Fruit fly (Drosophila melanogaster) whole organism, embryonic: Measurements from ENCODE around the gene CG14088.

Source experiments
- BEAF-32 ChIP-seq: fragments of 200-800 bp; sonication (Bioruptor generic); optimal IDR thresholded peaks from 3 replicates; lab custom pipeline; 2017; ENCODE audit warnings: missing biosample characterization, missing genetic modification characterization, mild to moderate bottlenecking, moderate library complexity, missing genetic modification reagents
- Blimp-1 ChIP-seq: fragments of 200-800 bp; sonication (Bioruptor generic); optimal IDR thresholded peaks from 3 replicates; lab custom pipeline; 2018; ENCODE audit warnings: missing biosample characterization, missing genetic modification characterization, mild to moderate bottlenecking, moderate library complexity, missing genetic modification reagents
- BtbVII ChIP-seq: fragments of 200-800 bp; sonication (Bioruptor generic); optimal IDR thresholded peaks from 3 replicates; lab custom pipeline; 2017; ENCODE audit warnings: missing biosample characterization, mild to moderate bottlenecking, missing genetic modification characterization
- Bteb2 ChIP-seq: fragments of 200-800 bp; sonication (Bioruptor generic); optimal IDR thresholded peaks from 2 replicates; lab custom pipeline; 2016; ENCODE audit warnings: missing biosample characterization, missing genetic modification characterization
- CG10543 ChIP-seq: fragments of 200-800 bp; sonication (Bioruptor generic); optimal IDR thresholded peaks from 3 replicates; lab custom pipeline; 2017; ENCODE audit warnings: missing biosample characterization, mild to moderate bottlenecking, missing genetic modification characterization, moderate library complexity
- CG11504 ChIP-seq: fragments of 200-800 bp; sonication (Bioruptor generic); optimal IDR thresholded peaks from 3 replicates; lab custom pipeline; 2019; ENCODE audit warnings: missing biosample characterization, mild to moderate bottlenecking, missing genetic modification characterization, moderate library complexity
- CG12236 ChIP-seq: fragments of 200-800 bp; sonication (Bioruptor generic); optimal IDR thresholded peaks from 2 replicates; lab custom pipeline; 2016; ENCODE audit warnings: missing biosample characterization, missing genetic modification characterization
- CG1233 ChIP-seq: fragments of 200-800 bp; sonication (Bioruptor generic); optimal IDR thresholded peaks from 4 replicates; lab custom pipeline; 2018; ENCODE audit warnings: missing biosample characterization, mild to moderate bottlenecking, missing genetic modification characterization
- CG12942 ChIP-seq: fragments of 200-800 bp; sonication (Bioruptor generic); optimal IDR thresholded peaks from 3 replicates; lab custom pipeline; 2016; ENCODE audit warnings: missing biosample characterization, missing genetic modification characterization
- CG13775 ChIP-seq: fragments of 200-800 bp; sonication (Bioruptor generic); optimal IDR thresholded peaks from 3 replicates; lab custom pipeline; 2017; ENCODE audit warnings: missing biosample characterization, mild to moderate bottlenecking, missing genetic modification characterization
- CG15073 ChIP-seq: fragments of 200-800 bp; sonication (Bioruptor generic); optimal IDR thresholded peaks from 2 replicates; lab custom pipeline; 2016; ENCODE audit warnings: missing biosample characterization, missing genetic modification characterization
- CG1529 ChIP-seq: fragments of 200-800 bp; sonication (Bioruptor generic); optimal IDR thresholded peaks from 3 replicates; lab custom pipeline; 2018; ENCODE audit warnings: missing biosample characterization, missing genetic modification characterization
- CG15479 ChIP-seq: fragments of 200-800 bp; sonication (Bioruptor generic); optimal IDR thresholded peaks from 3 replicates; lab custom pipeline; 2019; ENCODE audit warnings: missing biosample characterization, mild to moderate bottlenecking, missing genetic modification characterization, moderate library complexity
- CG15696 ChIP-seq: fragments of 200-800 bp; sonication (Bioruptor generic); optimal IDR thresholded peaks from 2 replicates; lab custom pipeline; 2019; ENCODE audit warnings: missing biosample characterization, mild to moderate bottlenecking, missing genetic modification characterization, moderate library complexity
- CG17328 ChIP-seq: fragments of 200-800 bp; sonication (Bioruptor generic); IDR thresholded peaks from 2 replicates; pipeline ENCODE4 v1.3.6; 2022; ENCODE audit warnings: missing biosample characterization, missing genetic modification characterization
- CG2889 ChIP-seq: fragments of 200-800 bp; sonication (Bioruptor generic); IDR thresholded peaks from 3 replicates; pipeline ENCODE4 v1.3.6; 2022; ENCODE audit warnings: missing biosample characterization, missing genetic modification characterization
- CG3281 ChIP-seq: fragments of 200-800 bp; sonication (Bioruptor generic); optimal IDR thresholded peaks from 3 replicates; lab custom pipeline; 2017; ENCODE audit warnings: missing biosample characterization, mild to moderate bottlenecking, missing genetic modification characterization
- CG4328 ChIP-seq: fragments of 200-800 bp; sonication (Bioruptor generic); optimal IDR thresholded peaks from 3 replicates; lab custom pipeline; 2017; ENCODE audit warnings: missing biosample characterization, missing genetic modification reagents, missing genetic modification characterization
- CG6254 ChIP-seq: fragments of 200-800 bp; sonication (Bioruptor generic); optimal IDR thresholded peaks from 3 replicates; lab custom pipeline; 2017; ENCODE audit warnings: mild to moderate bottlenecking, missing biosample characterization, missing genetic modification reagents, missing genetic modification characterization
- CG6765 ChIP-seq: fragments of 200-800 bp; sonication (Bioruptor generic); optimal IDR thresholded peaks from 3 replicates; lab custom pipeline; 2017; ENCODE audit warnings: missing biosample characterization, mild to moderate bottlenecking, missing genetic modification characterization
- CG6854 ChIP-seq: fragments of 200-800 bp; sonication (Bioruptor generic); optimal IDR thresholded peaks from 3 replicates; lab custom pipeline; 2017; ENCODE audit warnings: missing biosample characterization, mild to moderate bottlenecking, missing genetic modification characterization
- CG9932 ChIP-seq: fragments of 200-800 bp; sonication (Bioruptor generic); IDR thresholded peaks from 2 replicates; pipeline ENCODE4 v1.3.6; 2022; ENCODE audit warnings: missing biosample characterization, missing genetic modification characterization
- Deaf1 ChIP-seq: fragments of 200-800 bp; optimal IDR thresholded peaks from 3 replicates; lab custom pipeline; 2019; ENCODE audit warnings: missing biosample characterization, mild to moderate bottlenecking, missing genetic modification characterization, moderate library complexity
- E2f1 ChIP-seq: fragments of 200-800 bp; sonication (Bioruptor generic); IDR thresholded peaks from 2 replicates; pipeline ENCODE4 v1.3.6; 2022; ENCODE audit warnings: missing biosample characterization, missing genetic modification characterization
- Fer2 ChIP-seq: fragments of 200-800 bp; sonication (Bioruptor generic); optimal IDR thresholded peaks from 2 replicates; lab custom pipeline; 2018; ENCODE audit warnings: missing biosample characterization, mild to moderate bottlenecking, missing genetic modification characterization, moderate library complexity
- H15 ChIP-seq: fragments of 200-800 bp; sonication (Bioruptor generic); IDR thresholded peaks from 3 replicates; pipeline ENCODE4 v1.3.6; 2022; ENCODE audit warnings: missing biosample characterization, missing genetic modification characterization
- HLH4C ChIP-seq: fragments of 200-800 bp; sonication (Bioruptor generic); IDR thresholded peaks from 3 replicates; pipeline ENCODE4 v1.3.6; 2022; ENCODE audit warnings: missing biosample characterization, missing genetic modification characterization; ENCODE audit not compliant: partially characterized antibody
- HLH54F ChIP-seq: fragments of 200-800 bp; sonication (Bioruptor generic); optimal IDR thresholded peaks from 3 replicates; lab custom pipeline; 2016; ENCODE audit warnings: missing biosample characterization, missing genetic modification characterization
- Hey ChIP-seq: fragments of 200-800 bp; sonication (Bioruptor generic); optimal IDR thresholded peaks from 3 replicates; lab custom pipeline; 2018; ENCODE audit warnings: missing biosample characterization, mild to moderate bottlenecking, missing genetic modification characterization
- Hsf ChIP-seq: fragments of 200-800 bp; sonication (Bioruptor generic); optimal IDR thresholded peaks from 3 replicates; lab custom pipeline; 2016; ENCODE audit warnings: missing biosample characterization, missing genetic modification characterization
- Jarid2 ChIP-seq: fragments of 200-800 bp; sonication (Bioruptor generic); optimal IDR thresholded peaks from 3 replicates; lab custom pipeline; 2017; ENCODE audit warnings: mild to moderate bottlenecking, missing biosample characterization, missing genetic modification reagents, missing genetic modification characterization
- Lhr ChIP-seq: fragments of 200-800 bp; sonication (Bioruptor generic); optimal IDR thresholded peaks from 3 replicates; lab custom pipeline; 2017; ENCODE audit warnings: mild to moderate bottlenecking, missing biosample characterization, missing genetic modification reagents, missing genetic modification characterization
- Lim3 ChIP-seq: fragments of 200-800 bp; sonication (Bioruptor generic); IDR thresholded peaks from 2 replicates; pipeline ENCODE4 v1.3.6; 2022; ENCODE audit warnings: missing biosample characterization, missing genetic modification characterization
- Opbp ChIP-seq: fragments of 200-800 bp; sonication (Bioruptor generic); IDR thresholded peaks from 3 replicates; pipeline ENCODE4 v1.3.6; 2022; ENCODE audit warnings: missing biosample characterization, missing genetic modification characterization; ENCODE audit not compliant: partially characterized antibody
- Ptx1 ChIP-seq: fragments of 200-800 bp; sonication (Bioruptor generic); IDR thresholded peaks from 2 replicates; pipeline ENCODE4 v1.3.6; 2022; ENCODE audit warnings: missing biosample characterization, missing genetic modification characterization
- Ravus ChIP-seq: fragments of 200-800 bp; sonication (Bioruptor generic); IDR thresholded peaks from 2 replicates; pipeline ENCODE4 v1.3.6; 2022; ENCODE audit warnings: missing biosample characterization, missing genetic modification characterization
- bigmax ChIP-seq: fragments of 200-800 bp; sonication (Bioruptor generic); optimal IDR thresholded peaks from 2 replicates; lab custom pipeline; 2018; ENCODE audit warnings: missing biosample characterization, mild to moderate bottlenecking, missing genetic modification characterization
- cato ChIP-seq: fragments of 200-800 bp; sonication (Bioruptor generic); optimal IDR thresholded peaks from 2 replicates; lab custom pipeline; 2016; ENCODE audit warnings: missing biosample characterization, missing genetic modification characterization, borderline replicate concordance
- cg ChIP-seq: fragments of 200-800 bp; sonication (Bioruptor generic); optimal IDR thresholded peaks from 3 replicates; lab custom pipeline; 2019; ENCODE audit warnings: missing biosample characterization, mild to moderate bottlenecking, missing genetic modification characterization, moderate library complexity
- crol ChIP-seq: fragments of 200-800 bp; sonication (Bioruptor generic); IDR thresholded peaks from 2 replicates; pipeline ENCODE4 v1.3.6; 2022; ENCODE audit warnings: missing biosample characterization, missing genetic modification characterization
- dan ChIP-seq: fragments of 200-800 bp; sonication (Bioruptor generic); IDR thresholded peaks from 2 replicates; pipeline ENCODE4 v1.3.6; 2022; ENCODE audit warnings: missing biosample characterization, missing genetic modification characterization
- ems ChIP-seq: fragments of 200-800 bp; sonication (Bioruptor generic); optimal IDR thresholded peaks from 3 replicates; lab custom pipeline; 2016; ENCODE audit warnings: missing biosample characterization, missing genetic modification characterization
- gfzf ChIP-seq: fragments of 200-800 bp; sonication (Bioruptor generic); optimal IDR thresholded peaks from 2 replicates; lab custom pipeline; 2016; ENCODE audit warnings: missing biosample characterization, mild to moderate bottlenecking, missing genetic modification characterization, moderate library complexity
- hbn ChIP-seq: fragments of 200-800 bp; sonication (Bioruptor generic); IDR thresholded peaks from 2 replicates; pipeline ENCODE4 v1.3.6; 2022; ENCODE audit warnings: missing biosample characterization, missing genetic modification characterization; ENCODE audit not compliant: partially characterized antibody
- insv ChIP-seq, 2 experiments: fragments of 200-800 bp; sonication (Bioruptor generic); optimal IDR thresholded peaks; 3 replicates each; lab custom pipeline; 2016 to 2018; ENCODE audit warnings: missing biosample characterization in 2 of 2, missing genetic modification characterization in 2 of 2
- lab ChIP-seq: fragments of 200-800 bp; sonication (Bioruptor generic); optimal IDR thresholded peaks from 3 replicates; lab custom pipeline; 2017; ENCODE audit warnings: missing biosample characterization, missing genetic modification characterization, mild to moderate bottlenecking, moderate library complexity, missing genetic modification reagents
- org-1 ChIP-seq: fragments of 200-800 bp; sonication (Bioruptor generic); optimal IDR thresholded peaks from 2 replicates; lab custom pipeline; 2017; ENCODE audit warnings: missing biosample characterization, missing genetic modification characterization
- p53 ChIP-seq: fragments of 200-800 bp; sonication (Bioruptor generic); optimal IDR thresholded peaks from 2 replicates; lab custom pipeline; 2016; ENCODE audit warnings: missing biosample characterization, missing genetic modification characterization
- pita ChIP-seq: fragments of 200-800 bp; sonication (Bioruptor generic); optimal IDR thresholded peaks from 2 replicates; lab custom pipeline; 2017; ENCODE audit warnings: missing biosample characterization, mild to moderate bottlenecking, missing genetic modification characterization
- sr ChIP-seq: fragments of 200-800 bp; sonication (Bioruptor generic); IDR thresholded peaks from 3 replicates; pipeline ENCODE4 v1.3.6; 2022; ENCODE audit warnings: missing biosample characterization, missing genetic modification characterization
- tup ChIP-seq: fragments of 200-800 bp; sonication (Bioruptor generic); optimal IDR thresholded peaks from 2 replicates; lab custom pipeline; 2016; ENCODE audit warnings: missing biosample characterization, mild to moderate bottlenecking, missing genetic modification characterization, moderate library complexity

CG14088 gene

dm6 chr3L:19294235-19294612, 23.8 kb upstream of the CG14088 start, which contains the start of gene fal (continued):
- TF ChIP-seq CG10543 (GFP tag; lab: Kevin White, UChicago), result no peak
- TF ChIP-seq CG15073 (GFP tag; lab: Kevin White, UChicago), result no peak
- no peak for TF ChIP-seq BtbVII (GFP tag; lab: Kevin White, UChicago)
- no peak for TF ChIP-seq CG13775 (GFP tag; lab: Kevin White, UChicago)
- TF ChIP-seq CG3281 (GFP tag; lab: Kevin White, UChicago), result no peak
- TF ChIP-seq CG1529 (GFP tag; lab: Kevin White, UChicago), result no peak
- no peak for TF ChIP-seq p53 (GFP tag; lab: Kevin White, UChicago)
- no peak for TF ChIP-seq Deaf1 (tag; lab: Kevin White, UChicago)
- no peak for TF ChIP-seq Bteb2 (GFP tag; lab: Kevin White, UChicago)
- no peak for TF ChIP-seq CG12236 (GFP tag; lab: Kevin White, UChicago)
- no peak for TF ChIP-seq ems (GFP tag; lab: Kevin White, UChicago)
- peak; percentile 28; the same call in 1 of the 2 replicates for TF ChIP-seq Ptx1 (GFP tag; lab: Robert Waterston, UW)
- TF ChIP-seq CG11504 (tag; lab: Kevin White, UChicago), result peak; percentile 51
- TF ChIP-seq CG15479 (GFP tag; lab: Kevin White, UChicago), result no peak
- no peak for TF ChIP-seq Ravus (GFP tag; lab: Robert Waterston, UW)
- TF ChIP-seq sr (GFP tag; lab: Robert Waterston, UW), result no peak
- TF ChIP-seq Lim3 (GFP tag; lab: Robert Waterston, UW), result no peak
- TF ChIP-seq Fer2 (tag; lab: Kevin White, UChicago), result no peak
- no peak for TF ChIP-seq Hey (tag; lab: Kevin White, UChicago)
- peak; percentile 35 for TF ChIP-seq CG15696 (tag; lab: Kevin White, UChicago)
- peak; percentile 63 for TF ChIP-seq CG9932 (GFP tag; lab: Robert Waterston, UW)
- no peak for TF ChIP-seq CG6254
- TF ChIP-seq Jarid2, result no peak
- no peak for TF ChIP-seq CG4328 (GFP tag; lab: Kevin White, UChicago)
- no peak for TF ChIP-seq cg (GFP tag; lab: Kevin White, UChicago)
- peak; percentile 70 for TF ChIP-seq BEAF-32 (GFP tag; lab: Kevin White, UChicago)
- TF ChIP-seq E2f1 (GFP tag; lab: Robert Waterston, UW), result no peak
- TF ChIP-seq HLH4C (GFP tag; lab: Robert Waterston, UW), result 0 out of 3 replicates have a peak, but pooled peaks have one; percentile 55
- no peak for TF ChIP-seq Blimp-1 (GFP tag; lab: Kevin White, UChicago)
- TF ChIP-seq HLH54F (GFP tag; lab: Kevin White, UChicago), result no peak
- no peak for TF ChIP-seq hbn (GFP tag; lab: Robert Waterston, UW)
- no peak for TF ChIP-seq CG12942 (GFP tag; lab: Kevin White, UChicago)
- no peak for TF ChIP-seq CG1233 (GFP tag; lab: Kevin White, UChicago)
- no peak for TF ChIP-seq CG6765 (GFP tag; lab: Kevin White, UChicago)
- TF ChIP-seq Opbp (GFP tag; lab: Robert Waterston, UW), result peak; percentile 66; the same call in 2 of the 3 replicates
- no peak; the same call in 1 of the 2 replicates for TF ChIP-seq CG17328 (GFP tag; lab: Robert Waterston, UW)
- peak; percentile 45 for TF ChIP-seq Hsf
- TF ChIP-seq cato (GFP tag; lab: Kevin White, UChicago), result peak; percentile 37
- peak; percentile 91 for TF ChIP-seq Lhr (GFP tag; lab: Kevin White, UChicago)
- no peak for TF ChIP-seq insv (GFP tag; optimal IDR thresholded peaks at IDR 0.05; lab: Kevin White, UChicago)
- TF ChIP-seq lab (GFP tag; lab: Kevin White, UChicago), result no peak
- peak; percentile 48 for TF ChIP-seq gfzf
- no peak for TF ChIP-seq CG2889 (GFP tag; lab: Robert Waterston, UW)
- no peak for TF ChIP-seq H15 (GFP tag; lab: Robert Waterston, UW)
- no peak for TF ChIP-seq org-1
- TF ChIP-seq dan, result no peak
- TF ChIP-seq CG6854 (GFP tag; lab: Kevin White, UChicago), result no peak
- peak; percentile 78 for TF ChIP-seq pita (GFP tag; lab: Kevin White, UChicago)
- TF ChIP-seq crol, result no peak
- TF ChIP-seq bigmax, result no peak
- no peak for TF ChIP-seq tup (GFP tag; lab: Kevin White, UChicago)
